Fruit fly (Drosophila melanogaster) Kc167 (cell line): Measurements from ENCODE around the gene Naxe.

ENCODE experiments used
- Myc ChIP-seq: fragments of >200 bp; optimal IDR thresholded peaks from 2 replicates; lab custom pipeline; 2017; ENCODE audit warnings: missing external identifiers
- Sin3A ChIP-seq: fragments of >200 bp; optimal IDR thresholded peaks from 2 replicates; lab custom pipeline; 2018; ENCODE audit warnings: missing external identifiers
- h ChIP-seq: fragments of >200 bp; optimal IDR thresholded peaks from 3 replicates; lab custom pipeline; 2018; ENCODE audit warnings: missing external identifiers
- insv ChIP-seq: fragments of >200 bp; optimal IDR thresholded peaks from 3 replicates; lab custom pipeline; 2018; ENCODE audit warnings: missing external identifiers
- psq ChIP-seq: fragments of >200 bp; optimal IDR thresholded peaks from 2 replicates; lab custom pipeline; 2017; ENCODE audit warnings: missing external identifiers
- ttk ChIP-seq: sonication (Bioruptor generic); optimal IDR thresholded peaks from 2 replicates; lab custom pipeline; 2017; ENCODE audit warnings: missing external identifiers

- TF ChIP-seq psq (lab: Kevin White, UChicago) (no peak), ttk (no peak), Myc (lab: Kevin White, UChicago) (no peak), Sin3A (lab: Kevin White, UChicago) (no peak), h (lab: Kevin White, UChicago) (no peak), insv (lab: Kevin White, UChicago) (no peak)
These were observed 32.4 kb upstream of the Naxe start for dm6 chrX:10118333-10118732.
